Worm (Caenorhabditis elegans) whole organism, dauer: ENCODE measurements around the gene F13A7.1.

Experiments
- unc-62 ChIP-seq: sonication (generic microtip); optimal IDR thresholded peaks from 2 replicates; lab custom pipeline; 2017; ENCODE audit warnings: missing biosample characterization, missing genetic modification reagents, missing genetic modification characterization

The F13A7.1 gene

DNA sequence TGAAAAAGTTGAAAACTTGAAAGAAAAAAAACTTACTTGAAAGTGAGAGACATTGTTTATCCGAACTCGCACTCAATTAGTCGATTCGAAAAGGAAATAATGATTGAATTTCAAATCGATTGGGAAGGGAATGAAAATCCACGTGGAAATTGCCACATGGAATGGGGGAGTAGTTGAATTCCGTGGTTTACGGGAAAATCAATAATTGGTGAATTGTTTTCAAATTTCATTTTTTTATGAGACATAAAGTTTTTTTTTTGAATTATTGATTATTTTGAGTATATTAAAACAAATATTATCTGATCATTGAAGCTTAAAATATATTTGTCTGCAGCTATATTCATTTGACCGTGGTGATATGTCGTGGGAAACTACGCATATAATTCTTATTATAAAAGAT lies at the start of gene F13A7.1:
F13A7.1 (minus strand) TSS at position 101 of the 400 bp plus-strand sequence.
- no peak for TF ChIP-seq unc-62 (GFP tag; lab: Kevin White, UChicago)

- TF ChIP-seq unc-62 (GFP tag; lab: Kevin White, UChicago): no peak
These were observed 46.7 kb upstream of the F13A7.1 start, which contains the start of gene srw-29 for ce11 chrV:16424428-16424827. Gene srw-29, minus strand, starts transcription at chrV:16424528.

- no peak for TF ChIP-seq unc-62 (GFP tag; lab: Kevin White, UChicago)
These were observed 42.9 kb upstream of the F13A7.1 start, which contains the start of gene srw-48 for ce11 chrV:16420696-16421095. Gene srw-48, plus strand, starts transcription at chrV:16420996.

DNA sequence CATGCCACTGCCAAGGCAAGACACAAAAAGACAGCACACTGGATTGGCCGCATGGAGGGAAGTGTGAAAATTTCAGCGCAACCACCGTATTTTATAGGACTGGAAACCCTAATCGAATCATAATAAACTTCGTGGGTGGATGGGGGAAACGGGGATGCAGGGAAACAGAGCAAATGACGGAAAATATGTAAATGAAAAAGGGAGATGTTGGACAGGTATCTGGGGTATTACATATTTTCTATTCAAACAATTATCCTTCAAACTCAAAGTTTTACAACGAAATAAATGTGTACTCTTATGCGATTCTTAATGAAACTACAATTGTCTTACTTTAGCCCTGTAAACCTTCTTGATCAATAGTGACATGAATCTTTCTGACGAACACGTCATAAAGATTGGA lies 42.0 kb upstream of the F13A7.1 start, which contains the start of gene F26D2.16:
F26D2.16 (minus strand) TSS at position 101 of the 400 bp plus-strand sequence.
- TF ChIP-seq unc-62 (GFP tag; lab: Kevin White, UChicago): no peak

DNA sequence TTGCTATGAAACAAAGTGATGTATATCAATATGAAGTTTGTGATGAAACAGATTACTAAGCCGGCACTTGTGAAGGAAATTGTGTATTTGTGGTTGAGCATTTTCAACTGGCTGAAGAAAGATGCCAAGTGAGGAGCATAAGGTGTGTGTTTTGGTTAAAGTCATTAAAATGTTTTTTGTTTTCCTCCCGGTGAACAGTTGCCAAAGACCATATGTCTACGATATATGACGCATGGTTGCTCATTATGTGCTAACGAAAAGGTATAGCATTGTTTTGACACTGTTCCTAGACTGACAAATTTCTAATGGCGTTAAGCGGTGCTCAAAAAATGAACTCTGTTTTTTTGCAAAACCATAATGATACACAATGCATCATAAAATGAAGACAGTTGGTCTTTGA lies 39.3 kb upstream of the F13A7.1 start, which contains the start of gene str-55:
str-55 (minus strand) TSS at position 101 of the 400 bp plus-strand sequence.
- TF ChIP-seq unc-62 (GFP tag; lab: Kevin White, UChicago): no peak

- TF ChIP-seq unc-62 (GFP tag; lab: Kevin White, UChicago): no peak
These were observed 32.8 kb upstream of the F13A7.1 start, which contains the start of gene srh-145 for ce11 chrV:16410521-16410920. Gene srh-145, plus strand, starts transcription at chrV:16410713.

DNA sequence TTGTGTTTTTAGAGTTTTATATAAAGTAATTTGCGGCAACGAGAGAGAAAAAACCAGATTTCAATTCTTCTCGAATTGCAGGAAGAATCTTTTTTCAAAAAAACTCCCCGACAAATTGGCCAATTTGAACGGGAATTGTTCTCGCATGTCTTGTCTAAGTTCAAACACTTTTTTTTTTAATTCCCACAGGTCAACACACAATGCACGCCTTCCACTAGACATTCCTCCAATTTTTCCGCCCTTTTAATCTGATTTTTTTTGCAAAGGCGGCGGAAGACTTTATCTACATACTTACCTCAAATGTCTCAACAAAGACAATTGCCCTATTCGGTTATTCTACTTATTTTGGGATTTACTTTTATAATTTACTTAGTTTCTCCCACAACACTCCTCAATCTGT lies 29.9 kb upstream of the F13A7.1 start, which contains the start of gene F26D2.3:
F26D2.3 (plus strand) TSS at position 301 of the 400 bp plus-strand sequence.
- TF ChIP-seq unc-62 (GFP tag; lab: Kevin White, UChicago): no peak

- no peak for TF ChIP-seq unc-62 (GFP tag; lab: Kevin White, UChicago)
These were observed 28.6 kb upstream of the F13A7.1 start for ce11 chrV:16406357-16406756.

DNA sequence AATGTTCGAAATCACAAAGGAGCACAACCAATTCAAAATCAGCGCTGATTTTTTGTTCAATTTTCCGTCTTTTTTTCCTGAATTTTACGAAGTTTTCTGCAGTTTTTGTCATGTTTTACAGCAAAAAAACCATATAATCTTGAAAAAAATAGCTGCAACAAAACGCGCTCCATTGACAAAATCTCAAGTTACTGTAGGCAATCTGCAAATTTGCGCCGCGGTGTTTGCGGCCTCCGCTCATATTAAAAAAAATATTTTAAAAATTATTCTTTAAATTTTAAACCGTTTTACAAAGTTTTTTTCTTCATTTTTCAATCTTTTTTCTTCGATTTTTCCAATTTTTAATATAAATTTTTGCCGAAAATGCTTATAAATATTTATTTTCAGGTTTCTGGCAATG lies 27.6 kb upstream of the F13A7.1 start:
- no peak for TF ChIP-seq unc-62 (GFP tag; lab: Kevin White, UChicago)

- TF ChIP-seq unc-62 (GFP tag; lab: Kevin White, UChicago): no peak
These were observed 26.2 kb upstream of the F13A7.1 start, which contains the start of gene syp-1 for ce11 chrV:16403974-16404373. Gene syp-1, plus strand, starts transcription at chrV:16404274.

- no peak for TF ChIP-seq unc-62 (GFP tag; lab: Kevin White, UChicago)
These were observed 23.8 kb upstream of the F13A7.1 start, which contains the start of gene F13A7.14 for ce11 chrV:16401519-16401918. Gene F13A7.14, plus strand, starts transcription at chrV:16401891.

- no peak for TF ChIP-seq unc-62 (GFP tag; lab: Kevin White, UChicago)
These were observed 21.6 kb upstream of the F13A7.1 start, which contains the start of gene sre-36 for ce11 chrV:16399388-16399787. Gene sre-36, plus strand, starts transcription at chrV:16399688.

DNA sequence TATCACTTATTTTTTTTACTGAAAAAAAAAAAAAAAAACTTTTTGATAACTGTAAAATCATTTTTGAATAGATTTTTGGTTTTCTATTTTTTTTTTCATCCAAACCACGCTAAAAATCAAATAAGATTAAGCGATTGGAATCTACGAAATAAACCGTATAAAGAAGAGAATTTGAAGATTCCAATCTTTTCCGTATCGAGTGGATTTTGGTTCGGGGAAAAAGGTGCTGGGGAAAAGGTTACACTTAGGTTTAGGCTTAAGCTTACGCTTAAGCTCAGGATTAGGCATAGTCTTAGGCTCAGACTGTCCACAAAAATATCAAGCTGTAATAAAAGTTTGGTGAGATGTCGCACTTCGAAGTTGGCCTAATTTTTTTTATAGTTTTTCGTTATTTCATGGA lies 18.0 kb upstream of the F13A7.1 start, which contains the start of gene F13A7.12:
F13A7.12 (plus strand) TSS at position 301 of the 400 bp plus-strand sequence.
- TF ChIP-seq unc-62 (GFP tag; lab: Kevin White, UChicago): no peak

ce11 chrV:16395131-16395530 lies 17.4 kb upstream of the F13A7.1 start, which contains the start of gene F13A7.11:
Gene F13A7.11, minus strand, starts transcription at chrV:16395304.
- TF ChIP-seq unc-62 (GFP tag; lab: Kevin White, UChicago): no peak

- TF ChIP-seq unc-62 (GFP tag; lab: Kevin White, UChicago): no peak
These were observed 16.0 kb upstream of the F13A7.1 start, which contains the start of gene srd-63 for ce11 chrV:16393728-16394127. Gene srd-63, minus strand, starts transcription at chrV:16393828.

DNA sequence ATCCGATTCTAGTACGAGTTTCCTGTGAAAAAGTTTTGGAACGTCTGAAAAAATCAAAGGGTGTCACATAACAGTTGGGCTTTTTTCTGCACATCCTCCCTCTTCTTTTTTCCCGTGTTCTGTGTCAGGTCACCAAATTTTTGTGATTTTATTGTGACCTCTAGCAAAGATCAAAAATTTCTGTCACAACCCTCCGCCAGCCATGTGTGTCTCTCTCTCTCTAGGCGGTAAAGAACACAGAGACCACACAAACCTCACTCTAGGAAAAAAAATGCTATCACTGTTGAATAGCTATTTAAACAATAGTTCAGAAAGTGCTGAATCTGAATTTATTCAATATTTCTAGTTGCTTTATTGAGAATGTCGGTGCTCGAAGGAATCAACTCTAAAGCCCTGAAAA lies 12.9 kb upstream of the F13A7.1 start, which contains the start of gene gst-44:
gst-44 (plus strand) TSS at position 237 of the 400 bp plus-strand sequence.
- TF ChIP-seq unc-62 (GFP tag; lab: Kevin White, UChicago): no peak

DNA sequence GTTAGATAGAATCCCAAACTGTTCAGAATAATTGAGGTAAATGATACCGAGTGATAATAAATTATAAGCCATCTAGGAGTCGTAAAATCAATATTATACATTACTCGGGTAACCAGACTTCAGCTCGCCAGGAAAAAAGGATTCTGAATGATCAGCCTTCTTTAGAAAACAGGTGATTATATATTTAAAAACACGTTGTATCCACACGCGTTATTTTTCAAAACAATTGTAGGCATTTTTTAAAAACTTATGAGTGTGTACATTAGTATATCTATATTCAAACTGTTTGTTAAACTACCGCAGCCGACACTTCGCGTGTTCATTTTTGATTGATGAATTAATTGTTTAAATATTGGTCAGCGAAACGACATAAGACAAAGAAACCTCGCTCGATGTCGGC lies 10.5 kb upstream of the F13A7.1 start, which contains the start of gene sri-65:
sri-65 (minus strand) TSS at position 101 of the 400 bp plus-strand sequence.
- no peak for TF ChIP-seq unc-62 (GFP tag; lab: Kevin White, UChicago)
